Worm (Caenorhabditis elegans) whole organism, midembryonic: ENCODE data around the gene emb-4.

Experiments
- T22C8.4 ChIP-seq: fragments of 200-800 bp; sonication (Bioruptor generic); IDR thresholded peaks from 2 replicates; pipeline ENCODE4 v1.3.6; 2022; ENCODE audit warnings: missing genetic modification characterization, missing compliant biosample characterization
- cog-1 ChIP-seq: sonication (generic microtip); optimal IDR thresholded peaks from 2 replicates; lab custom pipeline; 2016; ENCODE audit warnings: missing genetic modification characterization, missing compliant biosample characterization
- flt-1 ChIP-seq: fragments of 200-800 bp; sonication (Bioruptor generic); IDR thresholded peaks from 2 replicates; pipeline ENCODE4 v1.3.6; 2022; ENCODE audit warnings: missing genetic modification characterization, missing compliant biosample characterization
- klf-2 ChIP-seq: fragments of 200-800 bp; sonication (Bioruptor generic); conservative IDR thresholded peaks from 2 replicates; pipeline ENCODE4 v1.3.6; 2022; ENCODE audit warnings: missing genetic modification reagents, missing genetic modification characterization, missing compliant biosample characterization
- med-1 ChIP-seq: sonication (generic microtip); optimal IDR thresholded peaks from 2 replicates; lab custom pipeline; 2017; ENCODE audit warnings: missing genetic modification characterization, mild to moderate bottlenecking, missing compliant biosample characterization, antibody characterized with exemption, missing genetic modification reagents; ENCODE audit not compliant: insufficient read depth
- ref-1 ChIP-seq: fragments of 200-800 bp; sonication (Bioruptor generic); conservative IDR thresholded peaks from 2 replicates; pipeline ENCODE4 v1.3.6; 2022; ENCODE audit warnings: missing genetic modification reagents, missing genetic modification characterization, missing compliant biosample characterization
- tab-1 ChIP-seq: fragments of 200-800 bp; sonication (Bioruptor generic); IDR thresholded peaks from 2 replicates; pipeline ENCODE4 v1.3.6; 2022; ENCODE audit warnings: missing genetic modification characterization, missing compliant biosample characterization
- ztf-23 ChIP-seq: fragments of 200-800 bp; sonication (Bioruptor generic); IDR thresholded peaks from 2 replicates; pipeline ENCODE4 v1.3.6; 2022; ENCODE audit warnings: missing genetic modification reagents, missing genetic modification characterization, missing compliant biosample characterization
- ztf-29 ChIP-seq: fragments of 200-800 bp; sonication (Bioruptor generic); IDR thresholded peaks from 2 replicates; pipeline ENCODE4 v1.3.6; 2022; ENCODE audit warnings: missing genetic modification reagents, missing genetic modification characterization, missing compliant biosample characterization

Gene emb-4

ce11 chrV:18810705-18811104, 84.1 kb downstream of the emb-4 start, which contains the start of gene C54E10.3:
Gene C54E10.3 (plus strand): TSS chrV:18811005.
- TF ChIP-seq flt-1 (GFP tag; lab: Robert Waterston, UW) (no peak), ref-1 (GFP tag; lab: Robert Waterston, UW) (no peak), ztf-29 (GFP tag; lab: Robert Waterston, UW) (no peak), cog-1 (tag; lab: Kevin White, UChicago) (no peak), tab-1 (no peak), med-1 (GFP tag; lab: Kevin White, UChicago) (no peak), klf-2 (GFP tag; lab: Robert Waterston, UW) (no peak), ztf-23 (GFP tag; lab: Robert Waterston, UW) (no peak), T22C8.4 (GFP tag; lab: Robert Waterston, UW) (no peak)
